Fruit fly (Drosophila melanogaster): Measurements from ENCODE around the gene CG42327.

Gene CG42327

dm6 chr3R:11623025-11623424 lies 32.9 kb upstream of the CG42327 start, which contains the start of gene CG14711 (continued):
- peak; percentile 61 for TF ChIP-seq CG15336 (GFP tag; IDR thresholded peaks at IDR 0.05)
- TF ChIP-seq CG6163 (GFP tag; IDR thresholded peaks at IDR 0.05), result peak; percentile 81; the same call in 2 of the 3 replicates
- no peak for TF ChIP-seq CG6854 (GFP tag; optimal IDR thresholded peaks at IDR 0.05)
- TF ChIP-seq CG11902 (GFP tag; optimal IDR thresholded peaks at IDR 0.05), result peak; percentile 52
- no peak for TF ChIP-seq topi (GFP tag; optimal IDR thresholded peaks at IDR 0.05)
- TF ChIP-seq ss (GFP tag; optimal IDR thresholded peaks at IDR 0.05), result no peak
- no peak; the same call in 1 of the 3 replicates for TF ChIP-seq CG8119 (GFP tag; IDR thresholded peaks at IDR 0.05)
- no peak for TF ChIP-seq svp (GFP tag)
- no peak for TF ChIP-seq CG8632 (GFP tag; optimal IDR thresholded peaks at IDR 0.05)
- TF ChIP-seq CG6808 (GFP tag; optimal IDR thresholded peaks at IDR 0.05), result no peak
- no peak for TF ChIP-seq Eip75B (GFP tag; optimal IDR thresholded peaks at IDR 0.05)
- peak; percentile 44; the same call in 1 of the 2 replicates for TF ChIP-seq Gug (GFP tag; IDR thresholded peaks at IDR 0.05)
- no peak for TF ChIP-seq Ets21C (GFP tag; optimal IDR thresholded peaks at IDR 0.05)
- no peak for TF ChIP-seq CG7368 (GFP tag; optimal IDR thresholded peaks at IDR 0.05)
- peak; percentile 76 for TF ChIP-seq cyc (GFP tag; optimal IDR thresholded peaks at IDR 0.05)
- TF ChIP-seq fd85E (GFP tag; optimal IDR thresholded peaks at IDR 0.05), result no peak
- TF ChIP-seq CG10669 (GFP tag; optimal IDR thresholded peaks at IDR 0.05), result no peak

DNA sequence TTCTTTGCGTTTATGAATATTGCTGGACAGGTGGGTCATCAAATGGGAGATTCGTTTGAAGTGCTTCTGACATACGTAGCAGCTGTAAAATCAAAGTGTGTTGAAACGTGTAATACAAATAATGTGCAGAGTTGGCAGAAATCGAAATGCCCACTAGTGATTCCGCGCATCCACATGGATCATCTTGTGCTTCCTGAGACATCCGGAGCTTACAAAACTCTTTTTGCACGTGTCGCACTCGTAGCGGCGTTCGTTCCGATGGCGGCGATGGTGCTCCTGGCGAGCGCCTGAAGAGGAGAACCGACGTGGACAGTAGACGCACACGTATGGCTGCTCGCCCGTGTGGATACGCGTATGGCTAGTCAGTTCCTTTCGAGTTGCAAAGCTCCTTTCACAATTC lies 30.4 kb upstream of the CG42327 start, which contains the start of gene Zaf1:
Gene Zaf1 (minus strand): TSS at position 101 of the 400 bp plus-strand sequence.
- TF ChIP-seq CG1621 (tag; optimal IDR thresholded peaks at IDR 0.05) (no peak), achi (GFP tag; optimal IDR thresholded peaks at IDR 0.05) (no peak), dsx (GFP tag; optimal IDR thresholded peaks at IDR 0.05; ENCODE audit: poor library complexity, severe bottlenecking) (no peak), CG31627 (GFP tag; optimal IDR thresholded peaks at IDR 0.05) (no peak), Ets96B (tag; optimal IDR thresholded peaks at IDR 0.05) (no peak), OdsH (GFP tag; optimal IDR thresholded peaks at IDR 0.05) (no peak), CG6808 (GFP tag; optimal IDR thresholded peaks at IDR 0.05) (no peak), Lpt (GFP tag; optimal IDR thresholded peaks at IDR 0.05) (no peak), CG6276 (GFP tag; optimal IDR thresholded peaks at IDR 0.05) (no peak), Smox (GFP tag; optimal IDR thresholded peaks at IDR 0.05) (no peak), cyc (GFP tag; optimal IDR thresholded peaks at IDR 0.05) (no peak), CG9139 (GFP tag; optimal IDR thresholded peaks at IDR 0.05) (no peak), Hr38 (GFP tag; optimal IDR thresholded peaks at IDR 0.05) (no peak), salr (GFP tag; optimal IDR thresholded peaks at IDR 0.05) (no peak), CG15336 (GFP tag; IDR thresholded peaks at IDR 0.05) (no peak), CG10631 (GFP tag; optimal IDR thresholded peaks at IDR 0.05) (no peak), CG3032 (tag; optimal IDR thresholded peaks at IDR 0.05) (no peak), Hr4 (GFP tag; optimal IDR thresholded peaks at IDR 0.05) (no peak), CG11902 (GFP tag; optimal IDR thresholded peaks at IDR 0.05) (no peak), Ets21C (GFP tag; optimal IDR thresholded peaks at IDR 0.05) (no peak)

DNA sequence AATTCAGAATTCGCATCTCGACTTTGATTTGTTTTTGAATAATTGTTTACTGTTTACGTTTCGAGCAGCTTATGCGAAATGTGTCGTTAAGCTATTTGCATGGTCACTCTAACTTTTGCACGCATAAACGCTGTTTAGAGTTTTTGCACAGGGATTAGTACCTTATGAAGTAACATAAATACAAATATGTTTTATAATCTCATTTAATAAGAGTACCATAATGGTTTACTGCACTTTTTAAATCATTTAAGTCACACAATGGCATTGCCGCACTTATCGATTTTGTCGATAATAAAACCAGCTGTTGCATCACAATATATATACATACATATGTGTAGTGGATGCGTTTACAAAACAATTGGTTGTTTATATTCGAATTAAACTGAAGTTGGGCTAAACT lies 29.4 kb upstream of the CG42327 start, which contains the start of the genes CG6813 and CG18764:
Gene CG6813 (minus strand): TSS at position 68 of the 400 bp plus-strand sequence.
Gene CG18764 (plus strand): TSS at position 319 of the 400 bp plus-strand sequence.
- TF ChIP-seq Eip93F (GFP tag; optimal IDR thresholded peaks at IDR 0.05) (peak; percentile 26), esn (GFP tag; optimal IDR thresholded peaks at IDR 0.05) (peak; percentile 27), CG3032 (tag; optimal IDR thresholded peaks at IDR 0.05) (no peak)

dm6 chr3R:11628416-11629041 lies 27.4 kb upstream of the CG42327 start, which contains the start of gene CG14712:
TSS of gene CG14712 (plus strand) at chr3R:11628759.
- no peak for TF ChIP-seq Hr38 (GFP tag; optimal IDR thresholded peaks at IDR 0.05)
- no peak for TF ChIP-seq Sox14 (GFP tag; optimal IDR thresholded peaks at IDR 0.05)
- TF ChIP-seq cyc (GFP tag; optimal IDR thresholded peaks at IDR 0.05), result peak; percentile 18
- peak; percentile 13 for TF ChIP-seq CG31627 (GFP tag; optimal IDR thresholded peaks at IDR 0.05)
- TF ChIP-seq fd85E (GFP tag; optimal IDR thresholded peaks at IDR 0.05), result no peak
- TF ChIP-seq CG34406 (GFP tag; optimal IDR thresholded peaks at IDR 0.05), result no peak
- TF ChIP-seq ss (GFP tag; optimal IDR thresholded peaks at IDR 0.05), result no peak
- TF ChIP-seq CG16779 (tag; optimal IDR thresholded peaks at IDR 0.05), result no peak
